Worm (Caenorhabditis elegans): Measurements from ENCODE around the gene C40H1.3.
A peak's percentile ranks its signal among the peaks of the same experiment; 100 is the strongest.

Gene C40H1.3

DNA sequence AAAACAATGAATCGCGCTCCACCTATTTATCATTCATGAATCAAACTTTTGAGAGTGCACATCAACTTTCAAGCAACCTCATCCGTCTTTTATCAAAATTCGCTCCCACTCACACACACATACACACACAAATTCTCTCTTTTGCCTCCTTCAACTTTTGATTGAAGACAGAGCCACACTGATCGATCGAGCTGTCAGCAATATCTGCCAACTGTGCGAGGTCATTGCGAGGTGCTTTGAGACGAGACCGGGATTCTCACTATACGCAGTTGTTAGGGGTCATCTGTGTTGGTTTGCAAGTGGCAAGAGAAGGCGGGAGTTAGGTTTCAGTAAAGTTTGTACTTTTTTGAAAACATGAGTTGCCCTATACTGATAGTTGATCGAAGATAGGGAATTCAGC lies 16.9 kb upstream of the C40H1.3 start:
- no peak for TF ChIP-seq fkh-8 (tag; optimal IDR thresholded peaks at IDR 0.05)
- TF ChIP-seq nhr-71 (tag; optimal IDR thresholded peaks at IDR 0.05), result peak; percentile 26
- TF ChIP-seq rnt-1 (tag; optimal IDR thresholded peaks at IDR 0.05), result peak; percentile 64
- TF ChIP-seq alr-1 (tag; optimal IDR thresholded peaks at IDR 0.05; ENCODE audit: borderline replicate concordance), result no peak
- no peak for TF ChIP-seq ceh-82 (tag; optimal IDR thresholded peaks at IDR 0.05)
- no peak for TF ChIP-seq mep-1 (tag; optimal IDR thresholded peaks at IDR 0.05)
- no peak for TF ChIP-seq xbp-1 (tag; optimal IDR thresholded peaks at IDR 0.05)
- TF ChIP-seq mdl-1 (tag; optimal IDR thresholded peaks at IDR 0.05), result no peak
- no peak for TF ChIP-seq tlp-1 (tag; optimal IDR thresholded peaks at IDR 0.05)
- TF ChIP-seq lir-3 (tag; optimal IDR thresholded peaks at IDR 0.05; ENCODE audit: poor library complexity), result no peak
- TF ChIP-seq lin-14 (GFP tag; optimal IDR thresholded peaks at IDR 0.05), result peak; percentile 51
- TF ChIP-seq pag-3 (tag; optimal IDR thresholded peaks at IDR 0.05; ENCODE audit: borderline replicate concordance, insufficient read depth), result peak; percentile 73
- TF ChIP-seq mef-2 (tag; optimal IDR thresholded peaks at IDR 0.05), result no peak
- no peak for TF ChIP-seq C34B4.2 (tag; optimal IDR thresholded peaks at IDR 0.05)
- TF ChIP-seq pqm-1 (tag; optimal IDR thresholded peaks at IDR 0.05), result no peak
- no peak for TF ChIP-seq unc-62 (GFP tag; optimal IDR thresholded peaks at IDR 0.05)
- no peak for TF ChIP-seq mab-9 (GFP tag; IDR thresholded peaks at IDR 0.05)
- peak in 1 of 2 experiments; percentile 9 for TF ChIP-seq lsy-2 (tag; optimal IDR thresholded peaks at IDR 0.05)
- TF ChIP-seq isw-1 (GFP tag; IDR thresholded peaks at IDR 0.05), result no peak
- no peak for TF ChIP-seq jun-1 (tag; optimal IDR thresholded peaks at IDR 0.05)
- no peak for TF ChIP-seq sox-4 (tag; optimal IDR thresholded peaks at IDR 0.05)
- no peak for TF ChIP-seq nhr-47 (tag; optimal IDR thresholded peaks at IDR 0.05)
- peak; percentile 0 for TF ChIP-seq snu-23 (GFP tag; optimal IDR thresholded peaks at IDR 0.05)
- no peak for TF ChIP-seq nhr-20 (tag; optimal IDR thresholded peaks at IDR 0.05)
- no peak for TF ChIP-seq nhr-76 (tag; optimal IDR thresholded peaks at IDR 0.05)
- TF ChIP-seq egl-13 (tag; optimal IDR thresholded peaks at IDR 0.05), result no peak

DNA sequence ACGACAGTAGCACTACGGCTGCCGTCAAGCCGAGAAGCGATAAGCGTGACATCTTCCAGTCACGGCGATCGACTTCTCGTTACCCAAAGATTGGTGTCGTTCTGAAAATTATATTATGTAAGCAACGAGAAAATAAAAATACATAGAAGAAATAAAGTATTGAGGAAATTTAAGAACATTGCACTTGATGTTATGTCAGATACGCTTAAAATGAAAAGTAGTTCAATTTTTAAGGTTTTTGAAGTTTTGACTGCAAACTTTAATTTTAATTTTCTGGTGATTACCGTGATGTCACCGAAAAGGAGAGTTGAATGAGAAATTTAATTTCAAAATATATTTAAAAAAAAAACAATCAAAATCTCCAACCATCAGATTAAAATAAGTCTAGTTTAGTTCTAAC lies 15.2 kb upstream of the C40H1.3 start, which contains the start of gene emb-9:
Gene emb-9 (minus strand): TSS at position 101 of the 400 bp plus-strand sequence.
- TF ChIP-seq egl-27 (tag; optimal IDR thresholded peaks at IDR 0.05), result no peak

DNA sequence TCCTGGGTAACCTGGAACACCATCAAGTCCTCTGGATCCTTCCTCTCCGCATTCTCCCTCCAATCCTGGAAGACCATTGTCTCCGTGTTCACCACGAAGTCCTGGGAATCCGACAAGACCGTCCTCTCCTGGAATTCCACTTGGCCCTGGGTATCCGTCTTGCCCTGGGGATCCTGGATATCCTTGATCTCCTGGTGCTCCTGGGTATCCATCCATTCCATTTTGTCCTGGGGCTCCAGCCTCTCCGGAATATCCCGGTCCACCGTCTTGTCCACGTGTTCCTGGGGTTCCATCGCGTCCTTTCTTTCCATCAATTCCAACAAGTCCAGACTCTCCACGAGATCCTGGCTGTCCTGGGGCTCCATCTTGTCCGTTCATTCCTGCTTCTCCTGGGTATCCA lies 10.9 kb upstream of the C40H1.3 start:
- no peak for TF ChIP-seq zag-1 (tag; optimal IDR thresholded peaks at IDR 0.05)
- no peak for TF ChIP-seq nhr-47 (tag; optimal IDR thresholded peaks at IDR 0.05)
- no peak for TF ChIP-seq fkh-8 (tag; optimal IDR thresholded peaks at IDR 0.05)
- no peak for TF ChIP-seq vab-15 (tag; optimal IDR thresholded peaks at IDR 0.05)
- no peak for TF ChIP-seq pqm-1 (tag; optimal IDR thresholded peaks at IDR 0.05)
- TF ChIP-seq alr-1 (tag; optimal IDR thresholded peaks at IDR 0.05; ENCODE audit: borderline replicate concordance), result no peak
- no peak for TF ChIP-seq sup-37 (GFP tag; optimal IDR thresholded peaks at IDR 0.05)
- no peak for TF ChIP-seq pax-3 (tag; optimal IDR thresholded peaks at IDR 0.05)
- no peak for TF ChIP-seq egl-27 (tag; optimal IDR thresholded peaks at IDR 0.05)
- TF ChIP-seq fkh-10 (GFP tag; optimal IDR thresholded peaks at IDR 0.05), result no peak

DNA sequence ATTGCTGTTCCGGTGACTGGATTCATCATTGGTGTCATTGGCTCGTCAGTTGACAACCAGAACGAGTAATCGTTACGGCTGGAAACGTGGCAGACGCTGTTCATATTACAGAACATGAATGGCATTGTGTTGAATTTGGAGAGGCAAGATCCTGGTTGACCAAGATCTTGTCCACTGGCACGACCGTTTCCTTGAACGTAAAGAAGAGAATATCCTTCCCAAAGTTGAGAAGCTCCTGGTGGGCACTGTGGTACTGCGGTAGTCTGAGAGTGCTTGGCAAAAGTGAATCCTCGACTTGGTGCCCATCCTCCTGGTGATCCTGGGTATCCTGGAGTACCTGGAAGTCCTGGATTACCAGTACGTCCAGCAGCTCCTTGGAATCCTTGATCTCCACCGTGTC lies 8.8 kb upstream of the C40H1.3 start:
- TF ChIP-seq dsc-1 (tag; optimal IDR thresholded peaks at IDR 0.05) (no peak), efl-1 (optimal IDR thresholded peaks at IDR 0.05) (no peak), efl-1 (GFP tag; optimal IDR thresholded peaks at IDR 0.05 in 1 of 2) (peak in 1 of 2 experiments; percentile 85), ceh-8 (GFP tag; optimal IDR thresholded peaks at IDR 0.05) (no peak), nhr-237 (tag; optimal IDR thresholded peaks at IDR 0.05) (no peak), vab-15 (tag; optimal IDR thresholded peaks at IDR 0.05) (no peak), fkh-4 (tag; optimal IDR thresholded peaks at IDR 0.05; ENCODE audit: borderline replicate concordance) (no peak), ces-1 (GFP tag; optimal IDR thresholded peaks at IDR 0.05) (no peak), mdl-1 (tag; optimal IDR thresholded peaks at IDR 0.05) (no peak)

Measured in whole organism, L1 larva.